Fruit fly (Drosophila melanogaster): ENCODE measurements around the gene brwl.

brwl gene

dm6 chr2L:9616654-9617053, 48.0 kb downstream of the brwl start (continued):
- peak; percentile 88 for TF ChIP-seq amos (GFP tag; IDR thresholded peaks at IDR 0.05; ENCODE audit: partially characterized antibody)
- no peak for TF ChIP-seq CG15696 (tag; optimal IDR thresholded peaks at IDR 0.05)
- TF ChIP-seq Drgx (GFP tag; IDR thresholded peaks at IDR 0.05) = 0 out of 2 replicates have a peak, but pooled peaks have one; percentile 20
- no peak for TF ChIP-seq CG31441 (GFP tag; IDR thresholded peaks at IDR 0.05)
- peak; percentile 32 for TF ChIP-seq chn (GFP tag; optimal IDR thresholded peaks at IDR 0.05)
- TF ChIP-seq CG14710 (tag; optimal IDR thresholded peaks at IDR 0.05) = peak; percentile 64
- TF ChIP-seq CG8944 (GFP tag; optimal IDR thresholded peaks at IDR 0.05) = peak; percentile 30
- TF ChIP-seq prd (optimal IDR thresholded peaks at IDR 0.05) = no peak
- peak; percentile 32; the same call in 1 of the 3 replicates for TF ChIP-seq prd (GFP tag; IDR thresholded peaks at IDR 0.05)
- TF ChIP-seq CG15601 (tag; optimal IDR thresholded peaks at IDR 0.05) = peak; percentile 58
- TF ChIP-seq bab2 (GFP tag; optimal IDR thresholded peaks at IDR 0.05) = no peak
- peak; percentile 62; the same call in 2 of the 3 replicates for TF ChIP-seq Dbx (GFP tag; IDR thresholded peaks at IDR 0.05)
- no peak for TF ChIP-seq fd96Cb (tag; optimal IDR thresholded peaks at IDR 0.05)
- no peak for TF ChIP-seq tio (GFP tag; optimal IDR thresholded peaks at IDR 0.05)
- TF ChIP-seq CG7745 (tag; optimal IDR thresholded peaks at IDR 0.05) = peak; percentile 47
- peak; percentile 74 for TF ChIP-seq MBD-R2 (GFP tag; IDR thresholded peaks at IDR 0.05)
- no peak for TF ChIP-seq emc (GFP tag; optimal IDR thresholded peaks at IDR 0.05)
- peak; percentile 76 to 96 for TF ChIP-seq crp (GFP tag; optimal IDR thresholded peaks at IDR 0.05)
- TF ChIP-seq CG3065 (GFP tag; optimal IDR thresholded peaks at IDR 0.05) = no peak
- TF ChIP-seq CG17361 (GFP tag; IDR thresholded peaks at IDR 0.05) = no peak
- TF ChIP-seq mirr (GFP tag; optimal IDR thresholded peaks at IDR 0.05) = peak; percentile 1
- TF ChIP-seq unpg (GFP tag; optimal IDR thresholded peaks at IDR 0.05) = peak; percentile 11
- no peak for TF ChIP-seq dati (GFP tag; IDR thresholded peaks at IDR 0.05)
- TF ChIP-seq bcd (GFP tag; optimal IDR thresholded peaks at IDR 0.05) = no peak
- 0 out of 2 replicates have a peak, but pooled peaks have one; percentile 38 for TF ChIP-seq sens-2 (GFP tag; IDR thresholded peaks at IDR 0.05)
- no peak for TF ChIP-seq phol (tag; optimal IDR thresholded peaks at IDR 0.05)
- TF ChIP-seq CG7556 (GFP tag; optimal IDR thresholded peaks at IDR 0.05) = peak; percentile 5
- TF ChIP-seq Elba2 (GFP tag; optimal IDR thresholded peaks at IDR 0.05) = no peak
- no peak for TF ChIP-seq CG10147 (GFP tag; optimal IDR thresholded peaks at IDR 0.05)
- TF ChIP-seq Jarid2 (GFP tag; optimal IDR thresholded peaks at IDR 0.05) = peak; percentile 97
- no peak for TF ChIP-seq CG7372 (GFP tag; IDR thresholded peaks at IDR 0.05)
- TF ChIP-seq CG13894 (tag; optimal IDR thresholded peaks at IDR 0.05) = peak; percentile 39
- no peak for TF ChIP-seq odd (GFP tag; optimal IDR thresholded peaks at IDR 0.05)
- peak; percentile 74 for TF ChIP-seq HLH4C (GFP tag; IDR thresholded peaks at IDR 0.05; ENCODE audit: partially characterized antibody)
- peak; percentile 65 for TF ChIP-seq HLH54F (GFP tag; optimal IDR thresholded peaks at IDR 0.05)
- TF ChIP-seq CG2678 (tag; optimal IDR thresholded peaks at IDR 0.05) = no peak
- no peak for TF ChIP-seq CG10959 (GFP tag; IDR thresholded peaks at IDR 0.05)
- TF ChIP-seq Myb (GFP tag; optimal IDR thresholded peaks at IDR 0.05) = peak; percentile 99
- TF ChIP-seq Dfd (GFP tag; optimal IDR thresholded peaks at IDR 0.05) = no peak
- no peak for TF ChIP-seq CG18599 (GFP tag; optimal IDR thresholded peaks at IDR 0.05)
- no peak for TF ChIP-seq CG15479 (GFP tag; optimal IDR thresholded peaks at IDR 0.05)
- no peak for TF ChIP-seq CG31365 (tag; optimal IDR thresholded peaks at IDR 0.05)
- TF ChIP-seq pfk (GFP tag; optimal IDR thresholded peaks at IDR 0.05) = no peak
- peak; percentile 83 for TF ChIP-seq zf30C (GFP tag; optimal IDR thresholded peaks at IDR 0.05)
- TF ChIP-seq CG14860 (GFP tag; IDR thresholded peaks at IDR 0.05; ENCODE audit: partially characterized antibody) = peak; percentile 44; the same call in 1 of the 3 replicates
- TF ChIP-seq CkIIα-i1 (GFP tag; IDR thresholded peaks at IDR 0.05) = no peak; the same call in 1 of the 2 replicates
- TF ChIP-seq Bteb2 (GFP tag; optimal IDR thresholded peaks at IDR 0.05) = peak; percentile 24
- no peak for TF ChIP-seq CG5245 (GFP tag; optimal IDR thresholded peaks at IDR 0.05)
- TF ChIP-seq Mad (GFP tag; optimal IDR thresholded peaks at IDR 0.05) = peak; percentile 64
- TF ChIP-seq CG14014 (GFP tag; IDR thresholded peaks at IDR 0.05) = 0 out of 2 replicates have a peak, but pooled peaks have one; percentile 36
- no peak for TF ChIP-seq CG10462 (GFP tag; optimal IDR thresholded peaks at IDR 0.05)
